Worm (Caenorhabditis elegans): Measurements from ENCODE around the gene sri-25.
"Not testable (repeated sequence)": the region's sequence is repeated elsewhere in the genome, so short reads cannot be mapped to it uniquely, and the experiment has no call there.

sri-25 gene

ce11 chrV:15252082-15252481, 35.3 kb downstream of the sri-25 start, which contains the start of gene srbc-76:
srbc-76 (plus strand) TSS chrV:15252382.
- TF ChIP-seq R02D3.7 (tag; optimal IDR thresholded peaks at IDR 0.05) (no peak), ama-1 (optimal IDR thresholded peaks at IDR 0.05) (no peak), pha-4 (tag; optimal IDR thresholded peaks at IDR 0.05) (no peak), hmg-11 (tag; optimal IDR thresholded peaks at IDR 0.05) (no peak), elt-2 (tag; optimal IDR thresholded peaks at IDR 0.05) (no peak), egl-27 (tag; optimal IDR thresholded peaks at IDR 0.05) (no peak), unc-62 (GFP tag; optimal IDR thresholded peaks at IDR 0.05) (no peak), ceh-9 (tag; optimal IDR thresholded peaks at IDR 0.05) (no peak), nhr-23 (tag; optimal IDR thresholded peaks at IDR 0.05) (no peak), ceh-82 (tag; optimal IDR thresholded peaks at IDR 0.05) (no peak), fkh-10 (GFP tag; optimal IDR thresholded peaks at IDR 0.05) (no peak), lsy-12 (tag; optimal IDR thresholded peaks at IDR 0.05) (no peak), sea-2 (GFP tag; optimal IDR thresholded peaks at IDR 0.05) (no peak), nhr-11 (tag; optimal IDR thresholded peaks at IDR 0.05) (no peak), elt-3 (tag; optimal IDR thresholded peaks at IDR 0.05) (no peak), unc-39 (tag; optimal IDR thresholded peaks at IDR 0.05) (no peak), lin-39 (tag; optimal IDR thresholded peaks at IDR 0.05) (no peak)

ce11 chrV:15253529-15253928, 36.7 kb downstream of the sri-25 start, which contains the start of gene srbc-75:
srbc-75 (plus strand) TSS chrV:15253829.
- TF ChIP-seq mml-1 (tag; optimal IDR thresholded peaks at IDR 0.05) (no peak), jun-1 (tag; optimal IDR thresholded peaks at IDR 0.05) (no peak), hmg-11 (tag; optimal IDR thresholded peaks at IDR 0.05) (no peak), nhr-11 (tag; optimal IDR thresholded peaks at IDR 0.05) (no peak), elt-3 (tag; optimal IDR thresholded peaks at IDR 0.05) (no peak), nhr-76 (tag; optimal IDR thresholded peaks at IDR 0.05) (no peak), ceh-9 (tag; optimal IDR thresholded peaks at IDR 0.05) (no peak), skn-1 (tag; optimal IDR thresholded peaks at IDR 0.05) (no peak), pha-4 (tag; optimal IDR thresholded peaks at IDR 0.05) (no peak), fkh-2 (tag; optimal IDR thresholded peaks at IDR 0.05) (no peak), sea-2 (GFP tag; optimal IDR thresholded peaks at IDR 0.05) (no peak)

ce11 chrV:15256669-15257068, 39.9 kb downstream of the sri-25 start, which contains the start of gene srsx-39:
srsx-39 (minus strand) TSS chrV:15256769.
- not testable (repeated sequence) for TF ChIP-seq egl-5, nhr-23, nhr-67 (tag; optimal IDR thresholded peaks at IDR 0.05)

- TF ChIP-seq zag-1 (tag; optimal IDR thresholded peaks at IDR 0.05), result no peak
- no peak for TF ChIP-seq skn-1 (tag; optimal IDR thresholded peaks at IDR 0.05)
- no peak for TF ChIP-seq jun-1 (tag; optimal IDR thresholded peaks at IDR 0.05)
- TF ChIP-seq nhr-76 (tag; optimal IDR thresholded peaks at IDR 0.05), result no peak
- no peak for TF ChIP-seq nhr-28 (tag; optimal IDR thresholded peaks at IDR 0.05)
- no peak for TF ChIP-seq nhr-12 (tag; optimal IDR thresholded peaks at IDR 0.05)
- TF ChIP-seq hmg-11 (tag; optimal IDR thresholded peaks at IDR 0.05), result no peak
These were observed 42.2 kb downstream of the sri-25 start, which contains the start of gene srsx-37 for ce11 chrV:15259049-15259448. srsx-37 (minus strand) TSS chrV:15259149.

ce11 chrV:15259904-15260303, 43.1 kb downstream of the sri-25 start, which contains the start of gene M01B2.8:
M01B2.8 (plus strand) TSS chrV:15260204.
- no peak for TF ChIP-seq nhr-12 (tag; optimal IDR thresholded peaks at IDR 0.05)
- TF ChIP-seq ceh-28 (tag; optimal IDR thresholded peaks at IDR 0.05), result no peak
- TF ChIP-seq eor-1 (tag; optimal IDR thresholded peaks at IDR 0.05), result no peak
- no peak for TF ChIP-seq nhr-28 (tag; optimal IDR thresholded peaks at IDR 0.05)
- TF ChIP-seq tbx-2 (tag; optimal IDR thresholded peaks at IDR 0.05), result no peak
- TF ChIP-seq ama-1 (optimal IDR thresholded peaks at IDR 0.05), result no peak
- TF ChIP-seq zag-1 (tag; optimal IDR thresholded peaks at IDR 0.05), result no peak

ce11 chrV:15262336-15262735, 45.5 kb downstream of the sri-25 start, which contains the start of gene M01B2.10:
M01B2.10 (minus strand) TSS chrV:15262436.
- not testable (repeated sequence) for TF ChIP-seq fkh-10 (GFP tag; optimal IDR thresholded peaks at IDR 0.05); nhr-76 (tag; optimal IDR thresholded peaks at IDR 0.05); nfya-1 (tag; optimal IDR thresholded peaks at IDR 0.05; ENCODE audit: insufficient read depth)
